Fruit fly (Drosophila melanogaster) whole organism, embryonic: ENCODE results near the gene caz.

Experiments
- Ada2b ChIP-seq: fragments of 200-800 bp; sonication (Bioruptor generic); IDR thresholded peaks from 2 replicates; pipeline ENCODE4 v1.3.6; 2022; ENCODE audit warnings: missing biosample characterization, missing genetic modification characterization
- B-H1 ChIP-seq: fragments of 200-800 bp; sonication (Bioruptor generic); IDR thresholded peaks from 3 replicates; pipeline ENCODE4 v1.3.6; 2022; ENCODE audit warnings: missing biosample characterization, missing genetic modification characterization
- Bgb ChIP-seq: fragments of 200-800 bp; sonication (Bioruptor generic); IDR thresholded peaks from 2 replicates; pipeline ENCODE4 v1.3.6; 2022; ENCODE audit warnings: missing biosample characterization, missing genetic modification characterization; ENCODE audit not compliant: partially characterized antibody
- CG11695 ChIP-seq: fragments of 200-800 bp; sonication (Bioruptor generic); IDR thresholded peaks from 3 replicates; pipeline ENCODE4 v1.3.6; 2022; ENCODE audit warnings: missing biosample characterization, missing genetic modification characterization
- CG12219 ChIP-seq: fragments of 200-800 bp; sonication (Bioruptor generic); optimal IDR thresholded peaks from 3 replicates; lab custom pipeline; 2018; ENCODE audit warnings: missing biosample characterization, mild to moderate bottlenecking, missing genetic modification characterization
- CG13123 ChIP-seq: fragments of 200-800 bp; sonication (Bioruptor generic); optimal IDR thresholded peaks from 2 replicates; lab custom pipeline; 2016; ENCODE audit warnings: missing biosample characterization, missing genetic modification characterization
- CG14050 ChIP-seq: fragments of 200-800 bp; sonication (Bioruptor generic); IDR thresholded peaks from 3 replicates; pipeline ENCODE4 v1.3.6; 2022; ENCODE audit warnings: missing biosample characterization, missing genetic modification characterization
- CG15479 ChIP-seq: fragments of 200-800 bp; sonication (Bioruptor generic); optimal IDR thresholded peaks from 3 replicates; lab custom pipeline; 2019; ENCODE audit warnings: missing biosample characterization, mild to moderate bottlenecking, missing genetic modification characterization, moderate library complexity
- CG1603 ChIP-seq: fragments of 200-800 bp; sonication (Bioruptor generic); optimal IDR thresholded peaks from 2 replicates; lab custom pipeline; 2019; ENCODE audit warnings: missing biosample characterization, mild to moderate bottlenecking, missing genetic modification characterization, moderate library complexity
- CG16779 ChIP-seq: fragments of 200-800 bp; sonication (Bioruptor generic); IDR thresholded peaks from 2 replicates; pipeline ENCODE4 v1.3.6; 2022; ENCODE audit warnings: missing biosample characterization, missing genetic modification characterization
- CG16815 ChIP-seq: fragments of 200-800 bp; sonication (Bioruptor generic); optimal IDR thresholded peaks from 3 replicates; lab custom pipeline; 2017; ENCODE audit warnings: missing biosample characterization, mild to moderate bottlenecking, missing genetic modification characterization
- CG1792 ChIP-seq: fragments of 200-800 bp; sonication (Bioruptor generic); optimal IDR thresholded peaks from 2 replicates; lab custom pipeline; 2016; ENCODE audit warnings: missing biosample characterization, missing genetic modification characterization
- CG2116 ChIP-seq: fragments of 200-800 bp; sonication (Bioruptor generic); optimal IDR thresholded peaks from 3 replicates; lab custom pipeline; 2018; ENCODE audit warnings: missing biosample characterization, mild to moderate bottlenecking, missing genetic modification characterization
- CG2889 ChIP-seq: fragments of 200-800 bp; sonication (Bioruptor generic); IDR thresholded peaks from 3 replicates; pipeline ENCODE4 v1.3.6; 2022; ENCODE audit warnings: missing biosample characterization, missing genetic modification characterization
- CG30431 ChIP-seq: fragments of 200-800 bp; sonication (Bioruptor generic); optimal IDR thresholded peaks from 2 replicates; lab custom pipeline; 2017; ENCODE audit warnings: missing biosample characterization, missing genetic modification characterization
- CG34376 ChIP-seq: fragments of 200-800 bp; sonication (Bioruptor generic); optimal IDR thresholded peaks from 2 replicates; lab custom pipeline; 2018; ENCODE audit warnings: missing biosample characterization, mild to moderate bottlenecking, missing genetic modification characterization
- CG3847 ChIP-seq: fragments of 200-800 bp; sonication (Bioruptor generic); IDR thresholded peaks from 2 replicates; pipeline ENCODE4 v1.3.6; 2022; ENCODE audit warnings: missing biosample characterization, missing genetic modification characterization
- CG42726 ChIP-seq: fragments of 200-800 bp; sonication (Bioruptor generic); IDR thresholded peaks from 2 replicates; pipeline ENCODE4 v1.3.6; 2022; ENCODE audit warnings: missing biosample characterization, missing genetic modification characterization; ENCODE audit not compliant: partially characterized antibody
- CG5180 ChIP-seq: fragments of 200-800 bp; sonication (Bioruptor generic); optimal IDR thresholded peaks from 3 replicates; lab custom pipeline; 2017; ENCODE audit warnings: missing biosample characterization, missing genetic modification characterization, mild to moderate bottlenecking, moderate library complexity, missing genetic modification reagents
- CG6272 ChIP-seq: fragments of 200-800 bp; sonication (Bioruptor generic); IDR thresholded peaks from 2 replicates; pipeline ENCODE4 v1.3.6; 2022; ENCODE audit warnings: missing biosample characterization, missing genetic modification characterization
- CG7745 ChIP-seq: fragments of 200-800 bp; sonication (Bioruptor generic); optimal IDR thresholded peaks from 2 replicates; lab custom pipeline; 2018; ENCODE audit warnings: missing biosample characterization, mild to moderate bottlenecking, missing genetic modification characterization, moderate library complexity
- CG8290 ChIP-seq, 3 experiments: fragments of 200-800 bp; sonication (Bioruptor generic); optimal IDR thresholded peaks; 2 replicates each; lab custom pipeline; 2016 to 2019; ENCODE audit warnings: missing biosample characterization in 3 of 3, missing genetic modification characterization in 3 of 3, mild to moderate bottlenecking in 2 of 3, moderate library complexity in 1 of 3
- Dek ChIP-seq: fragments of 200-800 bp; sonication (Bioruptor generic); optimal IDR thresholded peaks from 3 replicates; lab custom pipeline; 2019; ENCODE audit warnings: missing biosample characterization, mild to moderate bottlenecking, missing genetic modification characterization, moderate library complexity
- Eip74EF ChIP-seq, 2 experiments: fragments of 200-800 bp in 1 of 2; fragments of >200 bp in 1 of 2; sonication (Bioruptor generic) in 1 of 2; optimal IDR thresholded peaks; 2 replicates each; lab custom pipeline; 2017 to 2019; ENCODE audit warnings: missing biosample characterization in 2 of 2, missing genetic modification characterization in 2 of 2, mild to moderate bottlenecking in 1 of 2, moderate library complexity in 1 of 2
- Hmr ChIP-seq: fragments of 200-800 bp; sonication (Bioruptor generic); optimal IDR thresholded peaks from 3 replicates; lab custom pipeline; 2017; ENCODE audit warnings: mild to moderate bottlenecking, missing biosample characterization, missing genetic modification reagents, missing genetic modification characterization
- Hsf ChIP-seq: fragments of 200-800 bp; sonication (Bioruptor generic); optimal IDR thresholded peaks from 3 replicates; lab custom pipeline; 2016; ENCODE audit warnings: missing biosample characterization, missing genetic modification characterization
- Kr ChIP-seq: fragments of 200-800 bp; sonication (Bioruptor generic); optimal IDR thresholded peaks from 2 replicates; lab custom pipeline; 2017; ENCODE audit warnings: missing biosample characterization, mild to moderate bottlenecking, missing genetic modification characterization
- MESR4 ChIP-seq: fragments of 200-800 bp; sonication (Bioruptor generic); optimal IDR thresholded peaks from 2 replicates; lab custom pipeline; 2018; ENCODE audit warnings: missing biosample characterization, mild to moderate bottlenecking, missing genetic modification characterization, moderate library complexity
- Myb ChIP-seq: fragments of 200-800 bp; sonication (Bioruptor generic); optimal IDR thresholded peaks from 2 replicates; lab custom pipeline; 2016; ENCODE audit warnings: missing biosample characterization, missing genetic modification characterization
- Optix ChIP-seq: fragments of 200-800 bp; sonication (Bioruptor generic); IDR thresholded peaks from 3 replicates; pipeline ENCODE4 v1.3.6; 2022; ENCODE audit warnings: missing biosample characterization, missing genetic modification characterization
- Pdp1 ChIP-seq, 2 experiments: fragments of 200-800 bp; sonication (Bioruptor generic); optimal IDR thresholded peaks; 3 replicates each; lab custom pipeline; 2016; ENCODE audit warnings: missing biosample characterization in 2 of 2, missing genetic modification characterization in 2 of 2, mild to moderate bottlenecking in 1 of 2, moderate library complexity in 1 of 2
- Poxn ChIP-seq: fragments of 200-800 bp; sonication (Bioruptor generic); IDR thresholded peaks from 2 replicates; pipeline ENCODE4 v1.3.6; 2022; ENCODE audit warnings: missing biosample characterization, missing genetic modification characterization
- Sry-δ ChIP-seq: fragments of 200-800 bp; sonication (Bioruptor generic); optimal IDR thresholded peaks from 2 replicates; lab custom pipeline; 2016; ENCODE audit warnings: missing biosample characterization, missing genetic modification characterization
- YL-1 ChIP-seq: fragments of 200-800 bp; sonication (Bioruptor generic); optimal IDR thresholded peaks from 3 replicates; lab custom pipeline; 2017; ENCODE audit warnings: missing biosample characterization, mild to moderate bottlenecking, missing genetic modification characterization
- ato ChIP-seq: fragments of 200-800 bp; sonication (Bioruptor generic); IDR thresholded peaks from 2 replicates; pipeline ENCODE4 v1.3.6; 2022; ENCODE audit warnings: missing biosample characterization, missing genetic modification characterization; ENCODE audit not compliant: partially characterized antibody
- cg ChIP-seq: fragments of 200-800 bp; sonication (Bioruptor generic); optimal IDR thresholded peaks from 3 replicates; lab custom pipeline; 2019; ENCODE audit warnings: missing biosample characterization, mild to moderate bottlenecking, missing genetic modification characterization, moderate library complexity
- chinmo ChIP-seq: fragments of 200-800 bp; sonication (Bioruptor generic); IDR thresholded peaks from 4 replicates; pipeline ENCODE4 v1.3.6; 2022; ENCODE audit warnings: missing biosample characterization, missing genetic modification characterization; ENCODE audit not compliant: partially characterized antibody
- dmrt99B ChIP-seq: fragments of 200-800 bp; sonication (Bioruptor generic); optimal IDR thresholded peaks from 2 replicates; lab custom pipeline; 2018; ENCODE audit warnings: missing biosample characterization, mild to moderate bottlenecking, missing genetic modification characterization, moderate library complexity
- fd96Cb ChIP-seq: fragments of 200-800 bp; sonication (Bioruptor generic); optimal IDR thresholded peaks from 2 replicates; lab custom pipeline; 2018; ENCODE audit warnings: missing biosample characterization, mild to moderate bottlenecking, missing genetic modification characterization, moderate library complexity
- grn ChIP-seq: fragments of 200-800 bp; sonication (Bioruptor generic); optimal IDR thresholded peaks from 3 replicates; lab custom pipeline; 2017; ENCODE audit warnings: missing biosample characterization, missing genetic modification characterization
- gsb ChIP-seq: fragments of 200-800 bp; sonication (Bioruptor generic); IDR thresholded peaks from 2 replicates; pipeline ENCODE4 v1.3.6; 2022; ENCODE audit warnings: missing biosample characterization, missing genetic modification characterization
- gt ChIP-seq: fragments of 200-800 bp; sonication (Bioruptor generic); IDR thresholded peaks from 2 replicates; pipeline ENCODE4 v1.3.6; 2022; ENCODE audit warnings: missing biosample characterization, missing genetic modification characterization
- lilli ChIP-seq: fragments of 200-800 bp; sonication (Bioruptor generic); optimal IDR thresholded peaks from 3 replicates; lab custom pipeline; 2016; ENCODE audit warnings: missing biosample characterization, missing genetic modification characterization
- maf-S ChIP-seq: fragments of 200-800 bp; sonication (Bioruptor generic); optimal IDR thresholded peaks from 2 replicates; lab custom pipeline; 2016; ENCODE audit warnings: missing biosample characterization, missing genetic modification characterization
- otp ChIP-seq: fragments of 200-800 bp; sonication (Bioruptor generic); IDR thresholded peaks from 3 replicates; pipeline ENCODE4, ENCODE4 v1.3.6; 2022; ENCODE audit warnings: missing biosample characterization, missing genetic modification characterization
- phol ChIP-seq: fragments of 200-800 bp; sonication (Bioruptor generic); optimal IDR thresholded peaks from 3 replicates; lab custom pipeline; 2018; ENCODE audit warnings: missing biosample characterization, mild to moderate bottlenecking, missing genetic modification characterization, moderate library complexity
- row ChIP-seq: fragments of 200-800 bp; sonication (Bioruptor generic); IDR thresholded peaks from 3 replicates; pipeline ENCODE4 v1.3.6; 2022; ENCODE audit warnings: missing biosample characterization, missing genetic modification characterization
- sens ChIP-seq: fragments of 200-800 bp; sonication (Bioruptor generic); peaks from one replicate; lab custom pipeline; 2016; ENCODE audit warnings: missing biosample characterization, missing genetic modification characterization
- stc ChIP-seq: fragments of 200-800 bp; sonication (Bioruptor generic); IDR thresholded peaks from 2 replicates; pipeline ENCODE4 v1.3.6; 2022; ENCODE audit warnings: missing biosample characterization, missing genetic modification characterization
- wor ChIP-seq: fragments of 200-800 bp; sonication (Bioruptor generic); IDR thresholded peaks from 2 replicates; pipeline ENCODE4 v1.3.6; 2022; ENCODE audit warnings: missing biosample characterization, missing genetic modification characterization

caz gene

dm6 chrX:16275168-16275853 lies 13.3 kb upstream of the caz start (continued):
- no peak for TF ChIP-seq phol (tag; lab: Kevin White, UChicago)
- TF ChIP-seq CG14050 (GFP tag; lab: Robert Waterston, UW): no peak
- TF ChIP-seq chinmo (GFP tag; lab: Robert Waterston, UW): 0 out of 4 replicates have a peak, but pooled peaks have one; percentile 14
- TF ChIP-seq CG42726 (GFP tag; lab: Robert Waterston, UW): no peak
- TF ChIP-seq Pdp1 (GFP tag; optimal IDR thresholded peaks at IDR 0.05; lab: Kevin White, UChicago): peak in 1 of 2 experiments; percentile 38
- no peak for TF ChIP-seq Hmr
- TF ChIP-seq fd96Cb (tag; lab: Kevin White, UChicago): no peak
- no peak for TF ChIP-seq CG11695 (GFP tag; lab: Robert Waterston, UW)
- no peak for TF ChIP-seq CG15479 (GFP tag; lab: Kevin White, UChicago)
- TF ChIP-seq Kr (GFP tag; lab: Kevin White, UChicago): no peak
- no peak for TF ChIP-seq dmrt99B (tag; lab: Kevin White, UChicago)
- TF ChIP-seq CG16779 (GFP tag; lab: Robert Waterston, UW): no peak
- no peak for TF ChIP-seq stc (GFP tag; lab: Robert Waterston, UW)
- no peak for TF ChIP-seq CG2116 (GFP tag; lab: Kevin White, UChicago)
- no peak for TF ChIP-seq Ada2b (GFP tag; lab: Robert Waterston, UW)
- no peak for TF ChIP-seq Optix
- no peak for TF ChIP-seq grn (GFP tag; lab: Kevin White, UChicago)
- TF ChIP-seq Eip74EF (GFP tag; optimal IDR thresholded peaks at IDR 0.05; lab: Kevin White, UChicago): no peak
- no peak for TF ChIP-seq CG8290 (GFP tag; optimal IDR thresholded peaks at IDR 0.05; lab: Kevin White, UChicago)
- no peak for TF ChIP-seq CG8290 (tag; optimal IDR thresholded peaks at IDR 0.05; lab: Kevin White, UChicago)
- TF ChIP-seq Bgb: no peak
- peak; percentile 60 for TF ChIP-seq MESR4 (GFP tag; lab: Kevin White, UChicago)
- TF ChIP-seq Poxn (GFP tag; lab: Robert Waterston, UW): no peak
- no peak for TF ChIP-seq lilli (GFP tag; lab: Kevin White, UChicago)
- no peak for TF ChIP-seq CG2889 (GFP tag; lab: Robert Waterston, UW)
- no peak for TF ChIP-seq row (GFP tag; lab: Robert Waterston, UW)
- TF ChIP-seq CG6272 (GFP tag; lab: Robert Waterston, UW): no peak
- TF ChIP-seq CG30431 (GFP tag; lab: Kevin White, UChicago): no peak
- TF ChIP-seq gsb (GFP tag; lab: Robert Waterston, UW): no peak
- TF ChIP-seq CG12219 (GFP tag; lab: Kevin White, UChicago): no peak
- peak; percentile 58 for TF ChIP-seq CG5180 (GFP tag; lab: Kevin White, UChicago)
- TF ChIP-seq B-H1 (GFP tag; lab: Robert Waterston, UW): no peak
- TF ChIP-seq CG16815 (GFP tag; lab: Kevin White, UChicago): no peak
- peak; percentile 83 for TF ChIP-seq sens (GFP tag; lab: Kevin White, UChicago)
- TF ChIP-seq otp: no peak
- TF ChIP-seq CG34376 (GFP tag; lab: Kevin White, UChicago): peak; percentile 0
- TF ChIP-seq cg (GFP tag; lab: Kevin White, UChicago): peak; percentile 89
- TF ChIP-seq CG13123 (GFP tag; lab: Kevin White, UChicago): no peak
- TF ChIP-seq gt (GFP tag; lab: Robert Waterston, UW): no peak
- no peak for TF ChIP-seq maf-S (GFP tag; lab: Kevin White, UChicago)
- TF ChIP-seq CG7745 (tag; lab: Kevin White, UChicago): no peak
- no peak for TF ChIP-seq wor (GFP tag; lab: Robert Waterston, UW)
- TF ChIP-seq Sry-δ (GFP tag; lab: Kevin White, UChicago): no peak
- peak; percentile 43 for TF ChIP-seq YL-1 (GFP tag; lab: Kevin White, UChicago)
- no peak for TF ChIP-seq Myb (GFP tag; lab: Kevin White, UChicago)
- TF ChIP-seq Hsf (GFP tag; lab: Kevin White, UChicago): no peak
- no peak for TF ChIP-seq ato (GFP tag; lab: Robert Waterston, UW)
- TF ChIP-seq Dek (tag; lab: Kevin White, UChicago): no peak
- no peak for TF ChIP-seq CG3847 (GFP tag; lab: Robert Waterston, UW)
- no peak for TF ChIP-seq CG1792 (GFP tag; lab: Kevin White, UChicago)
- no peak for TF ChIP-seq CG1603 (tag; lab: Kevin White, UChicago)
